Worm (Caenorhabditis elegans): ENCODE measurements around the gene F21G4.3.
A peak's percentile ranks its signal among the peaks of the same experiment; 100 is the strongest.

F21G4.3 gene

ce11 chrX:9905840-9906239, 10.9 kb downstream of the F21G4.3 start, which contains the start of gene F21G4.5:
Gene F21G4.5 (plus strand): TSS chrX:9906140.
- no peak for TF ChIP-seq xnd-1 (tag; optimal IDR thresholded peaks at IDR 0.05)
- no peak for TF ChIP-seq cebp-2 (GFP tag; IDR thresholded peaks at IDR 0.05)
- TF ChIP-seq ets-4 (GFP tag; optimal IDR thresholded peaks at IDR 0.05) = no peak
- TF ChIP-seq snpc-1.3 (tag; optimal IDR thresholded peaks at IDR 0.05; ENCODE audit: insufficient read depth) = no peak
- no peak for TF ChIP-seq madf-10 (tag; optimal IDR thresholded peaks at IDR 0.05)
- TF ChIP-seq unc-62 (GFP tag; optimal IDR thresholded peaks at IDR 0.05) = no peak
- TF ChIP-seq cebp-1 (GFP tag; IDR thresholded peaks at IDR 0.05) = no peak
- TF ChIP-seq cebp-1 (tag; optimal IDR thresholded peaks at IDR 0.05) = no peak
- no peak for TF ChIP-seq athp-1 (tag; optimal IDR thresholded peaks at IDR 0.05)

ce11 chrX:9917362-9917761, 22.4 kb downstream of the F21G4.3 start, which contains the start of gene F21G4.6:
Gene F21G4.6 (minus strand): TSS chrX:9917448.
- TF ChIP-seq D2030.7 (GFP tag; IDR thresholded peaks at IDR 0.05) (no peak), bed-1 (GFP tag; IDR thresholded peaks at IDR 0.05) (no peak), attf-3 (GFP tag; conservative IDR thresholded peaks at IDR 0.05) (no peak), K11D2.4 (GFP tag; IDR thresholded peaks at IDR 0.05) (no peak), ZK185.1 (tag; optimal IDR thresholded peaks at IDR 0.05; ENCODE audit: poor library complexity, severe bottlenecking) (no peak), let-607 (tag; optimal IDR thresholded peaks at IDR 0.05) (peak in 1 of 2 experiments; percentile 4), nfya-2 (GFP tag; IDR thresholded peaks at IDR 0.05) (no peak)

- TF ChIP-seq B0035.1 (tag; optimal IDR thresholded peaks at IDR 0.05) (no peak), ceh-91 (GFP tag; IDR thresholded peaks at IDR 0.05) (no peak), Y95B8A.8 (GFP tag; IDR thresholded peaks at IDR 0.05) (no peak), let-607 (tag; optimal IDR thresholded peaks at IDR 0.05) (no peak), F57A8.1 (GFP tag; optimal IDR thresholded peaks at IDR 0.05) (no peak), cebp-2 (GFP tag; IDR thresholded peaks at IDR 0.05) (no peak), lag-1 (GFP tag; IDR thresholded peaks at IDR 0.05) (no peak), ceh-27 (GFP tag; optimal IDR thresholded peaks at IDR 0.05) (no peak), snpc-1.3 (tag; optimal IDR thresholded peaks at IDR 0.05; ENCODE audit: insufficient read depth) (no peak)
Observed at ce11 chrX:9918997-9919396, 24.1 kb downstream of the F21G4.3 start, which contains the start of gene folr-1. Gene folr-1 (plus strand): TSS chrX:9919297.

- no peak for TF ChIP-seq rec-8 (tag; optimal IDR thresholded peaks at IDR 0.05)
- no peak for TF ChIP-seq K12H6.12 (tag; optimal IDR thresholded peaks at IDR 0.05)
- no peak for TF ChIP-seq ceh-100 (GFP tag; IDR thresholded peaks at IDR 0.05)
- no peak for TF ChIP-seq B0336.3 (GFP tag; IDR thresholded peaks at IDR 0.05)
- no peak for TF ChIP-seq C17E4.6 (GFP tag; IDR thresholded peaks at IDR 0.05)
- TF ChIP-seq C06A6.2 (GFP tag; conservative IDR thresholded peaks at IDR 0.05) = no peak
- TF ChIP-seq rpc-1 (optimal IDR thresholded peaks at IDR 0.05) = no peak
- TF ChIP-seq rpc-1 (tag; optimal IDR thresholded peaks at IDR 0.05) = no peak
- TF ChIP-seq madf-6 (GFP tag; IDR thresholded peaks at IDR 0.05) = no peak
- no peak for TF ChIP-seq D2030.7 (GFP tag; IDR thresholded peaks at IDR 0.05)
- no peak for TF ChIP-seq ztf-18 (tag; optimal IDR thresholded peaks at IDR 0.05)
Observed at ce11 chrX:9921257-9921656, 26.3 kb downstream of the F21G4.3 start, which contains the start of gene C17G1.2. Gene C17G1.2 (plus strand): TSS chrX:9921557.

- TF ChIP-seq nhr-80 (tag; optimal IDR thresholded peaks at IDR 0.05) (peak; percentile 38), Y53G8AR.9 (GFP tag; conservative IDR thresholded peaks at IDR 0.05) (no peak), ztf-26 (tag; optimal IDR thresholded peaks at IDR 0.05) (no peak), madf-8 (GFP tag; conservative IDR thresholded peaks at IDR 0.05) (no peak), lin-54 (GFP tag; optimal IDR thresholded peaks at IDR 0.05) (no peak), T07F8.4 (tag; optimal IDR thresholded peaks at IDR 0.05) (no peak)
Observed at ce11 chrX:9924962-9925361, 30.0 kb downstream of the F21G4.3 start, which contains the start of gene ugt-23. Gene ugt-23 (minus strand): TSS chrX:9925173.

All from whole organism, young adult.